Fruit fly (Drosophila melanogaster): Measurements from ENCODE around the gene CG13813.

Gene CG13813

DNA sequence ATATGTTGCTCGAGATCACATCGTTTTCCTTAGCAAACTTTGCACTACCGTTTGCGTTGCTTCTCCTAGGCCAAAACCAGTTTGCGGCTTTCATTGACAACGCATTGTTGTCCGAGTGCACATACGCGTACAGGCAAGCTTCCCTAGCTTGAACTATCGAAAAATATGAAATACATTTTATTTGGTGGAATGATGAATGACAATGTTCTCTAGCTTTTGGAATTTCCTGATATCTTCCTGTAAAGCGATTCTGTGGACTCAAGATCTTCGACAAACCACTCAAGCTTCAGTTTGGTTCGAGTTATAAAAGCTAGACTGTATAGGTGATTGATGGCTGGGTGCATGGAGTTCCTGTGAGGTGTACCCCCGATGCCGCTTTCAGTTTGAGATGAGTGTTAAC, 35.6 kb upstream of the CG13813 start (continued):
- TF ChIP-seq gt (GFP tag; IDR thresholded peaks at IDR 0.05) (no peak), chm (GFP tag; IDR thresholded peaks at IDR 0.05) (peak; percentile 67; the same call in 1 of the 2 replicates), CG8359 (GFP tag; optimal IDR thresholded peaks at IDR 0.05; ENCODE audit: borderline replicate concordance) (peak; percentile 28), zfh1 (GFP tag; IDR thresholded peaks at IDR 0.05) (peak; percentile 73; the same call in 2 of the 3 replicates), CG17829 (tag; optimal IDR thresholded peaks at IDR 0.05) (peak; percentile 67), CG11398 (GFP tag; optimal IDR thresholded peaks at IDR 0.05) (no peak), Stat92E (GFP tag; optimal IDR thresholded peaks at IDR 0.05) (no peak), cg (GFP tag; optimal IDR thresholded peaks at IDR 0.05) (no peak), CG14014 (GFP tag; IDR thresholded peaks at IDR 0.05) (peak; percentile 51; the same call in 1 of the 2 replicates), CG6683 (GFP tag; optimal IDR thresholded peaks at IDR 0.05) (no peak), CG43689 (GFP tag; IDR thresholded peaks at IDR 0.05) (no peak), Hr3 (GFP tag; optimal IDR thresholded peaks at IDR 0.05) (peak; percentile 31), peb (GFP tag; IDR thresholded peaks at IDR 0.05) (peak; percentile 49; the same call in 1 of the 2 replicates), CG17568 (GFP tag; optimal IDR thresholded peaks at IDR 0.05) (no peak), Taf1 (GFP tag; IDR thresholded peaks at IDR 0.05) (no peak), NfI (GFP tag; optimal IDR thresholded peaks at IDR 0.05) (peak; percentile 57), CG10565 (GFP tag; optimal IDR thresholded peaks at IDR 0.05) (no peak), Gug (GFP tag; IDR thresholded peaks at IDR 0.05) (peak; percentile 50; the same call in 2 of the 4 replicates), mam (GFP tag; optimal IDR thresholded peaks at IDR 0.05) (peak; percentile 56), sim (GFP tag; IDR thresholded peaks at IDR 0.05) (no peak), esg (GFP tag; conservative IDR thresholded peaks at IDR 0.05) (peak; percentile 63), dimm (GFP tag; IDR thresholded peaks at IDR 0.05) (no peak; the same call in 1 of the 2 replicates), CG6175 (GFP tag; IDR thresholded peaks at IDR 0.05) (no peak), CG2712 (tag; optimal IDR thresholded peaks at IDR 0.05) (peak; percentile 81), CG14965 (GFP tag; optimal IDR thresholded peaks at IDR 0.05; ENCODE audit: borderline replicate concordance) (no peak), CG17802 (tag; optimal IDR thresholded peaks at IDR 0.05) (peak; percentile 52), CHES-1-like (GFP tag; optimal IDR thresholded peaks at IDR 0.05) (peak; percentile 34), CG14441 (GFP tag; IDR thresholded peaks at IDR 0.05) (peak; percentile 78), CG33213 (GFP tag; optimal IDR thresholded peaks at IDR 0.05) (peak; percentile 39), bbx (GFP tag; IDR thresholded peaks at IDR 0.05; ENCODE audit: partially characterized antibody) (no peak), tup (GFP tag; optimal IDR thresholded peaks at IDR 0.05) (no peak), pum (GFP tag; optimal IDR thresholded peaks at IDR 0.05) (peak; percentile 61), chinmo (GFP tag; IDR thresholded peaks at IDR 0.05; ENCODE audit: partially characterized antibody) (0 out of 4 replicates have a peak, but pooled peaks have one; percentile 56), CG8478 (optimal IDR thresholded peaks at IDR 0.05) (no peak), ewg (GFP tag; optimal IDR thresholded peaks at IDR 0.05) (peak; percentile 35)

DNA sequence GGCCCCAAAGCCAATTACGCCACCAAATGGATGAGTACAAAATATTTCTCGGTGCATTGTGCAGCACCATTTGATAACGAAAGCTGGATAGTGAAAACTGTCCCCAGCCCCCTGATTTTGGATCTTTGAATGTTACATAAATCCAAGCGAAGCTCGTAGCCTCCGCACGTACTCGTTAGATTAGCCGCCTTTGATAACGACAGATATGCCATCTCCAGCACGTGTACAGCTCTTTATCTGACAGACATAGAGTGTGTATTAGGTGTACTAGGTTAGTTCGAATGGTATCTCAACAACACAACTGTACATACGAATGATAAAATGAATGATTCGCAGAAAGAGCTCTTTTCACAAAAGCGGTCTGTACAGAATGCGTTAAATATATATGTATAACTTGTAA, 35.1 kb upstream of the CG13813 start:
- peak in 1 of 2 experiments; percentile 54 for TF ChIP-seq Pdp1 (GFP tag; optimal IDR thresholded peaks at IDR 0.05)
- no peak for TF ChIP-seq CG15073 (GFP tag; optimal IDR thresholded peaks at IDR 0.05)
- peak; percentile 80 for TF ChIP-seq grn (GFP tag; optimal IDR thresholded peaks at IDR 0.05)
- TF ChIP-seq mirr (GFP tag; optimal IDR thresholded peaks at IDR 0.05) = peak; percentile 20
- no peak for TF ChIP-seq aop (GFP tag; IDR thresholded peaks at IDR 0.05)
- peak; percentile 85 for TF ChIP-seq cwo (GFP tag; optimal IDR thresholded peaks at IDR 0.05)
